Worm (Caenorhabditis elegans): Measurements from ENCODE around the gene C31G12.3.

ce11 chrV:18162568-18162967, 22.4 kb upstream of the C31G12.3 start, which contains the start of gene C14A6.12:
- TF ChIP-seq ztf-4 (tag; optimal IDR thresholded peaks at IDR 0.05) = no peak
- TF ChIP-seq nhr-77 (tag; optimal IDR thresholded peaks at IDR 0.05) = no peak
- no peak for TF ChIP-seq nhr-76 (tag; optimal IDR thresholded peaks at IDR 0.05)
- TF ChIP-seq nhr-237 (tag; optimal IDR thresholded peaks at IDR 0.05) = no peak
- TF ChIP-seq mdl-1 (tag; optimal IDR thresholded peaks at IDR 0.05) = no peak
